Fruit fly (Drosophila melanogaster) whole organism, embryonic: ENCODE measurements around the gene Ant2.

Experiments
- Ada2b ChIP-seq: fragments of 200-800 bp; sonication (Bioruptor generic); IDR thresholded peaks from 2 replicates; pipeline ENCODE4 v1.3.6; 2022; ENCODE audit warnings: missing biosample characterization, missing genetic modification characterization
- Antp ChIP-seq: fragments of 200-800 bp; sonication (Bioruptor generic); optimal IDR thresholded peaks from 3 replicates; lab custom pipeline; 2016; ENCODE audit warnings: missing biosample characterization, missing genetic modification characterization
- Asciz ChIP-seq: fragments of 200-800 bp; sonication (Bioruptor generic); optimal IDR thresholded peaks from 2 replicates; lab custom pipeline; 2017; ENCODE audit warnings: missing biosample characterization, mild to moderate bottlenecking, missing genetic modification characterization, missing genetic modification reagents
- Atf-2 ChIP-seq: fragments of 200-800 bp; sonication (Bioruptor generic); optimal IDR thresholded peaks from 2 replicates; lab custom pipeline; 2016; ENCODE audit warnings: missing biosample characterization, missing genetic modification characterization
- CG10267 ChIP-seq: fragments of 200-800 bp; sonication (Bioruptor generic); optimal IDR thresholded peaks from 2 replicates; lab custom pipeline; 2018; ENCODE audit warnings: missing biosample characterization, mild to moderate bottlenecking, missing genetic modification characterization, moderate library complexity
- CG10462 ChIP-seq: fragments of 200-800 bp; sonication (Bioruptor generic); optimal IDR thresholded peaks from 2 replicates; lab custom pipeline; 2016; ENCODE audit warnings: missing biosample characterization, missing genetic modification characterization
- CG12659 ChIP-seq: fragments of 200-800 bp; sonication (Bioruptor generic); optimal IDR thresholded peaks from 3 replicates; lab custom pipeline; 2017; ENCODE audit warnings: mild to moderate bottlenecking, missing biosample characterization, missing genetic modification reagents, missing genetic modification characterization
- CG13424 ChIP-seq: fragments of 200-800 bp; sonication (Bioruptor generic); optimal IDR thresholded peaks from 2 replicates; lab custom pipeline; 2019; ENCODE audit warnings: missing biosample characterization, mild to moderate bottlenecking, missing genetic modification characterization, moderate library complexity
- CG13894 ChIP-seq: fragments of 200-800 bp; sonication (Bioruptor generic); optimal IDR thresholded peaks from 3 replicates; lab custom pipeline; 2018; ENCODE audit warnings: missing biosample characterization, mild to moderate bottlenecking, missing genetic modification characterization, moderate library complexity
- CG14860 ChIP-seq: fragments of 200-800 bp; sonication (Bioruptor generic); IDR thresholded peaks from 3 replicates; pipeline ENCODE4 v1.3.6; 2022; ENCODE audit warnings: missing biosample characterization, missing genetic modification characterization; ENCODE audit not compliant: partially characterized antibody
- CG32532 ChIP-seq: fragments of 200-800 bp; sonication (Bioruptor generic); IDR thresholded peaks from 2 replicates; pipeline ENCODE4 v1.3.6; 2022; ENCODE audit warnings: missing biosample characterization, missing genetic modification characterization
- CG32767 ChIP-seq: fragments of 200-800 bp; sonication (Bioruptor generic); IDR thresholded peaks from 2 replicates; pipeline ENCODE4 v1.3.6; 2022; ENCODE audit warnings: missing biosample characterization, missing genetic modification characterization
- CG43689 ChIP-seq: fragments of 200-800 bp; sonication (Bioruptor generic); IDR thresholded peaks from 2 replicates; pipeline ENCODE4 v1.3.6; 2022; ENCODE audit warnings: missing biosample characterization, missing genetic modification characterization
- CG4424 ChIP-seq: fragments of 200-800 bp; sonication (Bioruptor generic); optimal IDR thresholded peaks from 3 replicates; lab custom pipeline; 2016; ENCODE audit warnings: missing biosample characterization, missing genetic modification characterization
- CG6765 ChIP-seq: fragments of 200-800 bp; sonication (Bioruptor generic); optimal IDR thresholded peaks from 3 replicates; lab custom pipeline; 2017; ENCODE audit warnings: missing biosample characterization, mild to moderate bottlenecking, missing genetic modification characterization
- CG6854 ChIP-seq: fragments of 200-800 bp; sonication (Bioruptor generic); optimal IDR thresholded peaks from 3 replicates; lab custom pipeline; 2017; ENCODE audit warnings: missing biosample characterization, mild to moderate bottlenecking, missing genetic modification characterization
- CG8478 ChIP-seq: fragments of >200 bp; optimal IDR thresholded peaks from 2 replicates; lab custom pipeline; 2018
- CkIIα-i1 ChIP-seq: fragments of 200-800 bp; sonication (Bioruptor generic); IDR thresholded peaks from 2 replicates; pipeline ENCODE4 v1.3.6; 2022; ENCODE audit warnings: missing biosample characterization, missing genetic modification characterization
- Dll ChIP-seq: fragments of 200-800 bp; sonication (Bioruptor generic); IDR thresholded peaks from 4 replicates; pipeline ENCODE4 v1.3.6; 2022; ENCODE audit warnings: missing biosample characterization, missing genetic modification characterization; ENCODE audit not compliant: partially characterized antibody
- Gsc ChIP-seq: fragments of 200-800 bp; sonication (Bioruptor generic); IDR thresholded peaks from 2 replicates; pipeline ENCODE4 v1.3.6; 2022; ENCODE audit warnings: missing biosample characterization, missing genetic modification characterization
- HHEX ChIP-seq: fragments of 200-800 bp; sonication (Bioruptor generic); optimal IDR thresholded peaks from 3 replicates; lab custom pipeline; 2017; ENCODE audit warnings: missing biosample characterization, mild to moderate bottlenecking, missing genetic modification characterization, missing genetic modification reagents
- HmgZ ChIP-seq: fragments of 200-800 bp; sonication (Bioruptor generic); optimal IDR thresholded peaks from 2 replicates; lab custom pipeline; 2018; ENCODE audit warnings: missing biosample characterization, mild to moderate bottlenecking, missing genetic modification characterization
- Hmx ChIP-seq: fragments of 200-800 bp; sonication (Bioruptor generic); optimal IDR thresholded peaks from 2 replicates; lab custom pipeline; 2016; ENCODE audit warnings: missing biosample characterization, missing genetic modification characterization
- Jarid2 ChIP-seq: fragments of 200-800 bp; sonication (Bioruptor generic); optimal IDR thresholded peaks from 3 replicates; lab custom pipeline; 2017; ENCODE audit warnings: mild to moderate bottlenecking, missing biosample characterization, missing genetic modification reagents, missing genetic modification characterization
- Mrtf ChIP-seq: fragments of 200-800 bp; sonication (Bioruptor generic); IDR thresholded peaks from 3 replicates; pipeline ENCODE4 v1.3.6; 2022; ENCODE audit warnings: missing biosample characterization, missing genetic modification characterization
- Side ChIP-seq: fragments of 200-800 bp; sonication (Bioruptor generic); optimal IDR thresholded peaks from 2 replicates; lab custom pipeline; 2016; ENCODE audit warnings: missing biosample characterization, missing genetic modification characterization
- Sry-β ChIP-seq: fragments of 200-800 bp; sonication (Bioruptor generic); optimal IDR thresholded peaks from 2 replicates; lab custom pipeline; 2018; ENCODE audit warnings: missing biosample characterization, mild to moderate bottlenecking, missing genetic modification characterization, moderate library complexity
- Sry-δ ChIP-seq: fragments of 200-800 bp; sonication (Bioruptor generic); optimal IDR thresholded peaks from 2 replicates; lab custom pipeline; 2016; ENCODE audit warnings: missing biosample characterization, missing genetic modification characterization
- ac ChIP-seq: fragments of 200-800 bp; sonication (Bioruptor generic); optimal IDR thresholded peaks from 3 replicates; lab custom pipeline; 2017; ENCODE audit warnings: missing biosample characterization, mild to moderate bottlenecking, missing genetic modification characterization
- al ChIP-seq: fragments of 200-800 bp; sonication (Bioruptor generic); IDR thresholded peaks from 2 replicates; pipeline ENCODE4 v1.3.6; 2022; ENCODE audit warnings: missing biosample characterization, missing genetic modification characterization
- chn ChIP-seq: fragments of 200-800 bp; sonication (Bioruptor generic); optimal IDR thresholded peaks from 2 replicates; lab custom pipeline; 2016; ENCODE audit warnings: missing biosample characterization, missing genetic modification characterization
- cwo ChIP-seq: fragments of 200-800 bp; sonication (Bioruptor generic); optimal IDR thresholded peaks from 3 replicates; lab custom pipeline; 2017; ENCODE audit warnings: missing biosample characterization, missing genetic modification characterization, mild to moderate bottlenecking, moderate library complexity, missing genetic modification reagents
- esg ChIP-seq: fragments of 200-800 bp; sonication (Bioruptor generic); conservative IDR thresholded peaks from 2 replicates; pipeline ENCODE4 v1.3.6; 2022; ENCODE audit warnings: missing biosample characterization, missing genetic modification characterization
- fru ChIP-seq: fragments of >200 bp; optimal IDR thresholded peaks from 2 replicates; lab custom pipeline; 2017
- gem ChIP-seq: fragments of 200-800 bp; sonication (Bioruptor generic); optimal IDR thresholded peaks from 2 replicates; lab custom pipeline; 2019; ENCODE audit warnings: missing biosample characterization, mild to moderate bottlenecking, missing genetic modification characterization, moderate library complexity
- gt ChIP-seq: fragments of 200-800 bp; sonication (Bioruptor generic); IDR thresholded peaks from 2 replicates; pipeline ENCODE4 v1.3.6; 2022; ENCODE audit warnings: missing biosample characterization, missing genetic modification characterization
- hbn ChIP-seq: fragments of 200-800 bp; sonication (Bioruptor generic); IDR thresholded peaks from 2 replicates; pipeline ENCODE4 v1.3.6; 2022; ENCODE audit warnings: missing biosample characterization, missing genetic modification characterization; ENCODE audit not compliant: partially characterized antibody
- ind ChIP-seq: fragments of 200-800 bp; sonication (Bioruptor generic); optimal IDR thresholded peaks from 3 replicates; lab custom pipeline; 2016; ENCODE audit warnings: missing biosample characterization, missing genetic modification characterization
- knrl ChIP-seq: fragments of 200-800 bp; sonication (Bioruptor generic); IDR thresholded peaks from 3 replicates; pipeline ENCODE4 v1.3.6; 2022; ENCODE audit warnings: missing biosample characterization, missing genetic modification characterization; ENCODE audit not compliant: partially characterized antibody
- lov ChIP-seq, 2 experiments: fragments of 200-800 bp in 1 of 2; fragments of >200 bp in 1 of 2; sonication (Bioruptor generic) in 1 of 2; IDR thresholded peaks in 1 of 2; optimal IDR thresholded peaks in 1 of 2; 2 replicates in 1 of 2; 3 replicates in 1 of 2; pipeline versions ENCODE4 v1.3.6 to Lab custom; 2017 to 2022; ENCODE audit warnings: missing biosample characterization in 1 of 2, missing genetic modification characterization in 1 of 2
- nau ChIP-seq: fragments of 200-800 bp; sonication (Bioruptor generic); optimal IDR thresholded peaks from 3 replicates; lab custom pipeline; 2017; ENCODE audit warnings: missing biosample characterization, mild to moderate bottlenecking, missing genetic modification characterization, missing genetic modification reagents
- nerfin-1 ChIP-seq: fragments of 200-800 bp; sonication (Bioruptor generic); optimal IDR thresholded peaks from 3 replicates; lab custom pipeline; 2019; ENCODE audit warnings: missing biosample characterization, mild to moderate bottlenecking, missing genetic modification characterization, moderate library complexity
- onecut ChIP-seq: fragments of 200-800 bp; sonication (Bioruptor generic); IDR thresholded peaks from 2 replicates; pipeline ENCODE4 v1.3.6; 2022; ENCODE audit warnings: missing biosample characterization, missing genetic modification characterization
- phol ChIP-seq: fragments of 200-800 bp; sonication (Bioruptor generic); optimal IDR thresholded peaks from 3 replicates; lab custom pipeline; 2018; ENCODE audit warnings: missing biosample characterization, mild to moderate bottlenecking, missing genetic modification characterization, moderate library complexity
- rib ChIP-seq: fragments of 200-800 bp; sonication (Bioruptor generic); IDR thresholded peaks from 2 replicates; pipeline ENCODE4 v1.3.6; 2022; ENCODE audit warnings: missing biosample characterization, missing genetic modification characterization
- slbo ChIP-seq: fragments of 200-800 bp; sonication (Bioruptor generic); IDR thresholded peaks from 2 replicates; pipeline ENCODE4 v1.3.6; 2022; ENCODE audit warnings: missing biosample characterization, missing genetic modification characterization
- unc-4 ChIP-seq: fragments of 200-800 bp; sonication (Bioruptor generic); IDR thresholded peaks from 2 replicates; pipeline ENCODE4 v1.3.6; 2022; ENCODE audit warnings: missing biosample characterization, missing genetic modification characterization; ENCODE audit not compliant: partially characterized antibody
- zf30C ChIP-seq: fragments of 200-800 bp; sonication (Bioruptor generic); optimal IDR thresholded peaks from 3 replicates; lab custom pipeline; 2018; ENCODE audit warnings: missing biosample characterization, mild to moderate bottlenecking, missing genetic modification characterization

Gene Ant2

DNA sequence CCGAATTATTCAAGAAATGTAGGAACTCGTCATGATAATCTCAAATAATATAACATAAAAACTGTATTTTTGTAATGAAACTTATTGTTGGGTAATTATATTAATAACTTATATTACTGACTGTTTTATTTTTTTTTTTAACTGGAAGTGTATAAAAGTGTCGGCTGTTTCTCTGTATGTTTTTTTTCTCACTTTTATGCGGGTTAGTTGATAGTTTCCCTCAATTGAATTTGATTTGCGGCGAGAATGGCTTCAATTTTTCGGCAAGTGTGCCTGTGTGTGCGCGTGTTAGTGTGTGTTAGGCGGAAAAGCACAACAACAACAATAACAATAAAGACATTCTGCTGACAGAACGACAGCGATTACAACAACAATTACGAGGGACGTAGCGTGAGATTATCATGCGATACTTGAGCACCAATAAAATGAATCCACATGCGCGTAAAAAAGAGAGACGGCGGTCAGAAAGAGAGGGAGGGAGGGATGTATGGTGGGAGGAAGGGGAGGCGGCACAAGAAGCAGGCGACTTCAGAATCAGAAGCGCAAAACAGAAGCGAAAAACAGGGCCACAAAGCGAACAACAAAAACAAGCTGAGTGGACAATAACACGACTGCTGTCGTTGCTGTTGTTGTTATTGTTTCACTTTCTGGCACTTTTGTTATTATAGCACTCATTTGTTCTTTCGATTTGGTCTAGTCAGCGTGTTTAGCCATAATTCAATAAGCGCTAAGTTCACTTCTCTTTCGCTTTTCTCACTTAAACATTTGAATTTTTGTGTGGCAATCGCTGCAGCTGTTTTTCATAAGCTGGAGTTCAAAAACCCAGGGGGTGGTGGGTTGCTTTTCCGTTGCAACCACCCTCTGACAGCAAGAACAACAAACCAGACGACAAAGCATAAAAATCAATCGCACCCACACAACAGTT lies 23.5 kb downstream of the Ant2 start (continued):
- 0 out of 2 replicates have a peak, but pooled peaks have one; percentile 15 for TF ChIP-seq rib (GFP tag; lab: Robert Waterston, UW)
- TF ChIP-seq CG32532 (GFP tag; lab: Robert Waterston, UW): peak; percentile 27; the same call in 1 of the 2 replicates
- TF ChIP-seq CG10267: no peak
- no peak for TF ChIP-seq Atf-2 (GFP tag; lab: Kevin White, UChicago)
- TF ChIP-seq zf30C: peak; percentile 68
- TF ChIP-seq CG4424 (GFP tag; lab: Kevin White, UChicago): peak; percentile 11
- TF ChIP-seq HHEX: no peak
- TF ChIP-seq gt: no peak
- TF ChIP-seq HmgZ (tag; lab: Kevin White, UChicago): peak; percentile 34
- TF ChIP-seq nerfin-1: no peak
- no peak for TF ChIP-seq CG6854 (GFP tag; lab: Kevin White, UChicago)
- TF ChIP-seq CG13424: peak; percentile 23
- TF ChIP-seq CG12659 (GFP tag; lab: Kevin White, UChicago): peak; percentile 33
- peak; percentile 20 for TF ChIP-seq phol (tag; lab: Kevin White, UChicago)
- TF ChIP-seq hbn: no peak
- no peak for TF ChIP-seq CG43689 (GFP tag; lab: Robert Waterston, UW)
- no peak for TF ChIP-seq CG10462 (GFP tag; lab: Kevin White, UChicago)
- TF ChIP-seq chn (GFP tag; lab: Kevin White, UChicago): no peak
- no peak for TF ChIP-seq CG14860 (GFP tag; lab: Robert Waterston, UW)
- TF ChIP-seq CG8478: no peak
- TF ChIP-seq slbo (GFP tag; lab: Robert Waterston, UW): no peak; the same call in 1 of the 2 replicates
- no peak for TF ChIP-seq esg
- TF ChIP-seq Hmx: no peak
- TF ChIP-seq cwo (GFP tag; lab: Kevin White, UChicago): peak; percentile 76
- TF ChIP-seq Asciz (GFP tag; lab: Kevin White, UChicago): no peak
- TF ChIP-seq Dll (GFP tag; lab: Robert Waterston, UW): no peak
- TF ChIP-seq gem: peak; percentile 71
- TF ChIP-seq CG32767: no peak
- TF ChIP-seq knrl (GFP tag; lab: Robert Waterston, UW): no peak
- TF ChIP-seq Side (GFP tag; lab: Kevin White, UChicago): no peak
- peak; percentile 1 for TF ChIP-seq ind (GFP tag; lab: Kevin White, UChicago)
- no peak for TF ChIP-seq Mrtf (GFP tag; lab: Robert Waterston, UW)
- peak; percentile 32; the same call in 1 of the 2 replicates for TF ChIP-seq unc-4
- TF ChIP-seq nau: no peak
- TF ChIP-seq onecut (GFP tag; lab: Robert Waterston, UW): 0 out of 2 replicates have a peak, but pooled peaks have one; percentile 4
- no peak for TF ChIP-seq Antp
- no peak for TF ChIP-seq lov (optimal IDR thresholded peaks at IDR 0.05; lab: Kevin White, UChicago)
- no peak for TF ChIP-seq lov (GFP tag; IDR thresholded peaks at IDR 0.05; lab: Robert Waterston, UW)
- no peak for TF ChIP-seq fru (lab: Kevin White, UChicago)
- no peak for TF ChIP-seq CkIIα-i1
- no peak for TF ChIP-seq CG6765 (GFP tag; lab: Kevin White, UChicago)
- TF ChIP-seq al (GFP tag; lab: Robert Waterston, UW): no peak
- no peak for TF ChIP-seq Jarid2 (GFP tag; lab: Kevin White, UChicago)
- TF ChIP-seq CG13894: peak; percentile 39
- no peak for TF ChIP-seq Ada2b (GFP tag; lab: Robert Waterston, UW)
- no peak for TF ChIP-seq Gsc (GFP tag; lab: Robert Waterston, UW)
- TF ChIP-seq Sry-β (GFP tag; lab: Kevin White, UChicago): no peak
- TF ChIP-seq ac (GFP tag; lab: Kevin White, UChicago): no peak
- no peak for TF ChIP-seq Sry-δ
